Fruit fly (Drosophila melanogaster): ENCODE measurements around the gene CG14969.

The CG14969 gene

dm6 chr3L:3301171-3301738, 33.5 kb downstream of the CG14969 start:
- TF ChIP-seq dmrt99B (tag; optimal IDR thresholded peaks at IDR 0.05), result peak; percentile 95
- TF ChIP-seq Nf-YA (GFP tag; IDR thresholded peaks at IDR 0.05), result peak; percentile 83
- peak; percentile 84 for TF ChIP-seq HLH54F (GFP tag; optimal IDR thresholded peaks at IDR 0.05)
- peak; percentile 83 for TF ChIP-seq Dip3 (GFP tag; optimal IDR thresholded peaks at IDR 0.05)
- TF ChIP-seq E2f2 (GFP tag; IDR thresholded peaks at IDR 0.05), result peak; percentile 74
- peak; percentile 86 for TF ChIP-seq CG15514 (GFP tag; optimal IDR thresholded peaks at IDR 0.05)
- peak; percentile 91 for TF ChIP-seq grn (GFP tag; optimal IDR thresholded peaks at IDR 0.05)
- TF ChIP-seq nmo (GFP tag; optimal IDR thresholded peaks at IDR 0.05), result peak; percentile 93
- TF ChIP-seq gcm2 (GFP tag; optimal IDR thresholded peaks at IDR 0.05), result peak; percentile 72
- TF ChIP-seq tup (GFP tag; optimal IDR thresholded peaks at IDR 0.05), result peak; percentile 77
- TF ChIP-seq eve (GFP tag; optimal IDR thresholded peaks at IDR 0.05), result peak in 1 of 2 experiments; percentile 96
- TF ChIP-seq peb (GFP tag; IDR thresholded peaks at IDR 0.05), result peak; percentile 82
- peak; percentile 88 for TF ChIP-seq CG8944 (GFP tag; optimal IDR thresholded peaks at IDR 0.05)
- peak; percentile 95 for TF ChIP-seq CG2712 (tag; optimal IDR thresholded peaks at IDR 0.05)
- peak; percentile 84 for TF ChIP-seq dimm (GFP tag; IDR thresholded peaks at IDR 0.05)
- peak; percentile 89 for TF ChIP-seq Max (GFP tag; optimal IDR thresholded peaks at IDR 0.05)
- TF ChIP-seq CG18599 (GFP tag; optimal IDR thresholded peaks at IDR 0.05), result peak; percentile 96
- TF ChIP-seq ara (GFP tag; IDR thresholded peaks at IDR 0.05), result peak; percentile 85
- no peak for TF ChIP-seq CG42726 (GFP tag; IDR thresholded peaks at IDR 0.05; ENCODE audit: partially characterized antibody)
- peak; percentile 85 for TF ChIP-seq lmd (GFP tag; IDR thresholded peaks at IDR 0.05)
- peak; percentile 80 for TF ChIP-seq Nf-YC (tag; optimal IDR thresholded peaks at IDR 0.05)
- peak; percentile 88 for TF ChIP-seq oc (tag; optimal IDR thresholded peaks at IDR 0.05)
- peak; percentile 93 for TF ChIP-seq Fer3 (tag; optimal IDR thresholded peaks at IDR 0.05)
- TF ChIP-seq Deaf1 (tag; optimal IDR thresholded peaks at IDR 0.05), result peak; percentile 77
- peak; percentile 36 for TF ChIP-seq CG17912 (GFP tag; optimal IDR thresholded peaks at IDR 0.05)
- peak; percentile 92 for TF ChIP-seq CG14014 (GFP tag; IDR thresholded peaks at IDR 0.05)
- TF ChIP-seq cato (GFP tag; optimal IDR thresholded peaks at IDR 0.05; ENCODE audit: borderline replicate concordance), result peak; percentile 85
- TF ChIP-seq pita (GFP tag; optimal IDR thresholded peaks at IDR 0.05), result no peak
- peak; percentile 89 for TF ChIP-seq esg (GFP tag; conservative IDR thresholded peaks at IDR 0.05)
- no peak for TF ChIP-seq CG14860 (GFP tag; IDR thresholded peaks at IDR 0.05; ENCODE audit: partially characterized antibody)
- TF ChIP-seq lov (optimal IDR thresholded peaks at IDR 0.05), result no peak
- peak; percentile 40; the same call in 1 of the 3 replicates for TF ChIP-seq lov (GFP tag; IDR thresholded peaks at IDR 0.05)
- peak; percentile 88 for TF ChIP-seq CG16863 (GFP tag; optimal IDR thresholded peaks at IDR 0.05)
- peak; percentile 87 for TF ChIP-seq Atf3 (GFP tag; optimal IDR thresholded peaks at IDR 0.05)
- peak; percentile 38 for TF ChIP-seq fd102C (GFP tag; optimal IDR thresholded peaks at IDR 0.05)
- peak; percentile 74 for TF ChIP-seq D19B (GFP tag; optimal IDR thresholded peaks at IDR 0.05)
- TF ChIP-seq nerfin-2 (GFP tag; IDR thresholded peaks at IDR 0.05; ENCODE audit: partially characterized antibody), result no peak
- peak; percentile 18; the same call in 1 of the 2 replicates for TF ChIP-seq CG4360 (GFP tag; IDR thresholded peaks at IDR 0.05)
- TF ChIP-seq gsb (GFP tag; IDR thresholded peaks at IDR 0.05), result peak; percentile 82
- peak; percentile 90 to 91 for TF ChIP-seq dpn (GFP tag; optimal IDR thresholded peaks at IDR 0.05)
- no peak for TF ChIP-seq gfzf (GFP tag; optimal IDR thresholded peaks at IDR 0.05)
- TF ChIP-seq CG3065 (GFP tag; optimal IDR thresholded peaks at IDR 0.05), result peak; percentile 69
- peak; percentile 68 for TF ChIP-seq Fer2 (tag; optimal IDR thresholded peaks at IDR 0.05)
- TF ChIP-seq Ada2b (GFP tag; IDR thresholded peaks at IDR 0.05), result peak; percentile 89
- TF ChIP-seq bcd (GFP tag; optimal IDR thresholded peaks at IDR 0.05), result peak; percentile 88
- TF ChIP-seq CG7839 (tag; optimal IDR thresholded peaks at IDR 0.05), result peak; percentile 95
- TF ChIP-seq org-1 (GFP tag; optimal IDR thresholded peaks at IDR 0.05), result peak; percentile 89
- TF ChIP-seq Bteb2 (GFP tag; optimal IDR thresholded peaks at IDR 0.05), result peak; percentile 89
- peak; percentile 92 for TF ChIP-seq CG4424 (GFP tag; optimal IDR thresholded peaks at IDR 0.05)
- peak; percentile 85 for TF ChIP-seq kni (GFP tag; optimal IDR thresholded peaks at IDR 0.05)
